Fruit fly (Drosophila melanogaster): ENCODE measurements around the gene lectin-29Ca.

Gene lectin-29Ca

dm6 chr2L:8384108-8384601 lies 9.9 kb downstream of the lectin-29Ca start, which contains the start of the genes Dad1 and CG13384 (continued):
- TF ChIP-seq CG11294 (GFP tag; IDR thresholded peaks at IDR 0.05) (peak; percentile 94), Sox102F (GFP tag; optimal IDR thresholded peaks at IDR 0.05) (peak; percentile 86), OdsH (GFP tag; optimal IDR thresholded peaks at IDR 0.05) (peak; percentile 95), fd85E (GFP tag; optimal IDR thresholded peaks at IDR 0.05) (peak; percentile 45), acj6 (GFP tag; optimal IDR thresholded peaks at IDR 0.05) (peak; percentile 94), CG6163 (GFP tag; IDR thresholded peaks at IDR 0.05) (no peak; the same call in 1 of the 3 replicates), Hr38 (GFP tag; optimal IDR thresholded peaks at IDR 0.05) (no peak), pdm3 (GFP tag; optimal IDR thresholded peaks at IDR 0.05) (peak; percentile 90), salr (GFP tag; optimal IDR thresholded peaks at IDR 0.05) (peak in 1 of 2 experiments; percentile 67), CG6792 (GFP tag; optimal IDR thresholded peaks at IDR 0.05) (peak; percentile 88), eg (GFP tag; IDR thresholded peaks at IDR 0.05) (peak; percentile 94), esn (GFP tag; optimal IDR thresholded peaks at IDR 0.05) (peak; percentile 96), CG11762 (GFP tag; optimal IDR thresholded peaks at IDR 0.05; ENCODE audit: insufficient read depth) (peak; percentile 88), lz (GFP tag; optimal IDR thresholded peaks at IDR 0.05) (peak; percentile 93), Smox (GFP tag; optimal IDR thresholded peaks at IDR 0.05) (peak; percentile 92), svp (GFP tag) (peak; percentile 96), dsx (GFP tag; optimal IDR thresholded peaks at IDR 0.05; ENCODE audit: poor library complexity, severe bottlenecking) (peak; percentile 93), Eip75B (GFP tag; optimal IDR thresholded peaks at IDR 0.05) (peak; percentile 89), CG11902 (GFP tag; optimal IDR thresholded peaks at IDR 0.05) (peak; percentile 86), CG3032 (tag; optimal IDR thresholded peaks at IDR 0.05) (peak; percentile 95), Ets96B (tag; optimal IDR thresholded peaks at IDR 0.05) (peak; percentile 80), CG31627 (GFP tag; optimal IDR thresholded peaks at IDR 0.05) (peak; percentile 86), CG8119 (GFP tag; IDR thresholded peaks at IDR 0.05) (peak; percentile 94), CG7368 (GFP tag; optimal IDR thresholded peaks at IDR 0.05) (peak; percentile 81), vri (GFP tag; optimal IDR thresholded peaks at IDR 0.05) (peak; percentile 77), achi (GFP tag; optimal IDR thresholded peaks at IDR 0.05) (peak; percentile 93), CG34406 (GFP tag; optimal IDR thresholded peaks at IDR 0.05) (peak; percentile 93), Blimp-1 (GFP tag; optimal IDR thresholded peaks at IDR 0.05) (peak; percentile 85), Lpt (GFP tag; optimal IDR thresholded peaks at IDR 0.05) (peak; percentile 86), Ets21C (GFP tag; optimal IDR thresholded peaks at IDR 0.05) (peak; percentile 79), Sox15 (GFP tag; optimal IDR thresholded peaks at IDR 0.05) (peak; percentile 89), fd59A (GFP tag; optimal IDR thresholded peaks at IDR 0.05) (peak; percentile 78), spab (GFP tag; optimal IDR thresholded peaks at IDR 0.05) (peak; percentile 80), CG10631 (GFP tag; optimal IDR thresholded peaks at IDR 0.05) (peak; percentile 91), Eip93F (GFP tag; optimal IDR thresholded peaks at IDR 0.05) (peak; percentile 83), CG15336 (GFP tag; IDR thresholded peaks at IDR 0.05) (peak; percentile 90)

DNA sequence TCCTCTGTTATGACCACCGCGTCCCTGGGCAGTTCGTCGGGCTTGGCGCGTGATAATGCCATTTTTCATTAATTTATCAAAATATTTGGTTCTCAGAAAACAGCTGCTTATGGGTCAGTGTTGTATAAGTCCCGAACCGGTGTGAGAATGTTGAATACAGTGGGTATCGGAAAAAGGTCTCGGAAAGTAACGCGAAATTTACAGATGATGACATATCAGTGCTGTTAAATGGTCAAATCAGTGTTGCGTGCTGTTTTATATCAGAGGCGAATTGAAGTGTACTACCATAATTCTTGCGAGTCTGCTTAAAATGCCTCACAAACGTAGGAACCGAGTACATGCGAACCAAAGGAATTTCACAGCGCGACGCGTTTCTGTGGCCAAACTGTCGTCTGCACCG lies 11.4 kb downstream of the lectin-29Ca start, which contains the start of the genes CG13392 and Rcd4:
CG13392 (minus strand) TSS at position 162 of the 400 bp plus-strand sequence.
Rcd4 (plus strand) TSS at position 216 of the 400 bp plus-strand sequence.
- TF ChIP-seq fd85E (GFP tag; optimal IDR thresholded peaks at IDR 0.05) (peak; percentile 21), Sox15 (GFP tag; optimal IDR thresholded peaks at IDR 0.05) (no peak), OdsH (GFP tag; optimal IDR thresholded peaks at IDR 0.05) (peak; percentile 63), CG3919 (GFP tag; optimal IDR thresholded peaks at IDR 0.05) (peak; percentile 79), CG9139 (GFP tag; optimal IDR thresholded peaks at IDR 0.05) (no peak), CG11762 (GFP tag; optimal IDR thresholded peaks at IDR 0.05; ENCODE audit: insufficient read depth) (peak; percentile 21), achi (GFP tag; optimal IDR thresholded peaks at IDR 0.05) (peak; percentile 80), svp (GFP tag) (peak; percentile 47), CG6854 (GFP tag; optimal IDR thresholded peaks at IDR 0.05) (peak; percentile 36), CG3032 (tag; optimal IDR thresholded peaks at IDR 0.05) (peak; percentile 47), spab (GFP tag; optimal IDR thresholded peaks at IDR 0.05) (no peak), CG8319 (GFP tag; optimal IDR thresholded peaks at IDR 0.05) (no peak), Eip93F (GFP tag; optimal IDR thresholded peaks at IDR 0.05) (no peak), lz (GFP tag; optimal IDR thresholded peaks at IDR 0.05) (peak; percentile 75), Gug (GFP tag; IDR thresholded peaks at IDR 0.05) (no peak), CG6792 (GFP tag; optimal IDR thresholded peaks at IDR 0.05) (peak; percentile 58), CG8119 (GFP tag; IDR thresholded peaks at IDR 0.05) (no peak), CG10669 (GFP tag; optimal IDR thresholded peaks at IDR 0.05) (peak; percentile 35), CG6808 (GFP tag; optimal IDR thresholded peaks at IDR 0.05) (peak; percentile 46), Hr38 (GFP tag; optimal IDR thresholded peaks at IDR 0.05) (no peak), fd59A (GFP tag; optimal IDR thresholded peaks at IDR 0.05) (no peak), salr (GFP tag; optimal IDR thresholded peaks at IDR 0.05) (peak; percentile 15 to 36), CG32006 (GFP tag; optimal IDR thresholded peaks at IDR 0.05) (peak; percentile 41), CG7368 (GFP tag; optimal IDR thresholded peaks at IDR 0.05) (peak; percentile 59), CG6163 (GFP tag; IDR thresholded peaks at IDR 0.05) (peak; percentile 69; the same call in 2 of the 3 replicates), CG11294 (GFP tag; IDR thresholded peaks at IDR 0.05) (peak; percentile 38; the same call in 1 of the 2 replicates), CG16779 (tag; optimal IDR thresholded peaks at IDR 0.05) (no peak), CG1621 (tag; optimal IDR thresholded peaks at IDR 0.05) (peak; percentile 70), Ets21C (GFP tag; optimal IDR thresholded peaks at IDR 0.05) (peak; percentile 42), CG8632 (GFP tag; optimal IDR thresholded peaks at IDR 0.05) (peak; percentile 26), Lpt (GFP tag; optimal IDR thresholded peaks at IDR 0.05) (peak; percentile 3)

Measured in whole organism, prepupa.